Comparison of ENCODE assay signal across 4 worm cellular contexts in genomic region chrII:5781935-5782921, ce11.
A peak's percentile ranks its signal among the peaks of the same experiment; 100 is the strongest.
TF ChIP-seq lines count a peak whose summit lies in the region.

TSS of gene K05F1.6 (plus strand) at chrII:5782520.

TF ChIP-seq in whole organism, L2 larva, 48 proteins besides CTCF, POLR2A, EP300 and RAD21 (continues in another document):
- no peak for TF ChIP-seq ceh-16 (tag; optimal IDR thresholded peaks at IDR 0.05; lab: Kevin White, UChicago)
- TF ChIP-seq nhr-23 (tag; optimal IDR thresholded peaks at IDR 0.05; lab: Kevin White, UChicago), result no peak
- TF ChIP-seq R02D3.7 (tag; optimal IDR thresholded peaks at IDR 0.05; lab: Kevin White, UChicago), result no peak
- peak; percentile 48 for TF ChIP-seq lin-11 (tag; optimal IDR thresholded peaks at IDR 0.05; lab: Kevin White, UChicago)
- TF ChIP-seq sma-9 (GFP tag; optimal IDR thresholded peaks at IDR 0.05; lab: Kevin White, UChicago), result peak; percentile 62
- TF ChIP-seq sma-9 (tag; optimal IDR thresholded peaks at IDR 0.05; lab: Kevin White, UChicago), result no peak
- TF ChIP-seq skn-1 (tag; optimal IDR thresholded peaks at IDR 0.05; lab: Kevin White, UChicago), result no peak
- TF ChIP-seq snpc-4 (tag; optimal IDR thresholded peaks at IDR 0.05; lab: Kevin White, UChicago), result no peak
- TF ChIP-seq lin-13 (GFP tag; optimal IDR thresholded peaks at IDR 0.05; lab: Kevin White, UChicago), result peak; percentile 70
- peak; percentile 68 for TF ChIP-seq F13H6.1 (tag; optimal IDR thresholded peaks at IDR 0.05; lab: Kevin White, UChicago)
- TF ChIP-seq blmp-1 (tag; optimal IDR thresholded peaks at IDR 0.05; lab: Kevin White, UChicago; ENCODE audit: insufficient read depth), result no peak
- TF ChIP-seq unc-39 (tag; optimal IDR thresholded peaks at IDR 0.05; lab: Kevin White, UChicago), result no peak
- TF ChIP-seq dmd-4 (tag; optimal IDR thresholded peaks at IDR 0.05; lab: Kevin White, UChicago), result no peak
- no peak for TF ChIP-seq zag-1 (tag; optimal IDR thresholded peaks at IDR 0.05; lab: Kevin White, UChicago)
- peak; percentile 63 for TF ChIP-seq crh-2 (tag; optimal IDR thresholded peaks at IDR 0.05; lab: Kevin White, UChicago)
- TF ChIP-seq fos-1 (tag; optimal IDR thresholded peaks at IDR 0.05; lab: Kevin White, UChicago), result peak; percentile 29
- TF ChIP-seq ZK546.5 (tag; optimal IDR thresholded peaks at IDR 0.05; lab: Kevin White, UChicago), result no peak
- no peak for TF ChIP-seq aly-2 (tag; optimal IDR thresholded peaks at IDR 0.05; lab: Kevin White, UChicago)
- TF ChIP-seq mbf-1 (tag; optimal IDR thresholded peaks at IDR 0.05; lab: Kevin White, UChicago), result no peak
- no peak for TF ChIP-seq nhr-10 (tag; optimal IDR thresholded peaks at IDR 0.05; lab: Kevin White, UChicago)
- TF ChIP-seq elt-3 (tag; optimal IDR thresholded peaks at IDR 0.05; lab: Kevin White, UChicago), result no peak
- TF ChIP-seq nhr-21 (tag; optimal IDR thresholded peaks at IDR 0.05; lab: Kevin White, UChicago), result peak; percentile 65
- TF ChIP-seq unc-55 (GFP tag; optimal IDR thresholded peaks at IDR 0.05; lab: Kevin White, UChicago), result peak; percentile 10
- TF ChIP-seq egl-27 (tag; optimal IDR thresholded peaks at IDR 0.05; lab: Kevin White, UChicago), result no peak

TF ChIP-seq in whole organism, L4 larva, 104 proteins besides CTCF, POLR2A, EP300 and RAD21 (continues in another document):
- peak; percentile 60 for TF ChIP-seq dmd-6 (GFP tag; IDR thresholded peaks at IDR 0.05; lab: Robert Waterston, UW)
- TF ChIP-seq spr-3 (GFP tag; optimal IDR thresholded peaks at IDR 0.05; lab: Kevin White, UChicago), result peak; percentile 84
- TF ChIP-seq vab-7 (GFP tag; IDR thresholded peaks at IDR 0.05; lab: Robert Waterston, UW), result peak; percentile 88
- TF ChIP-seq saeg-2 (GFP tag; IDR thresholded peaks at IDR 0.05; lab: Robert Waterston, UW), result peak; percentile 81; the same call in 1 of the 2 replicates
- TF ChIP-seq nhr-76 (tag; optimal IDR thresholded peaks at IDR 0.05; lab: Kevin White, UChicago), result no peak
- TF ChIP-seq zfp-3 (GFP tag; conservative IDR thresholded peaks at IDR 0.05; lab: Robert Waterston, UW), result peak; percentile 80; the same call in 1 of the 2 replicates
- TF ChIP-seq set-16 (GFP tag; IDR thresholded peaks at IDR 0.05; lab: Robert Waterston, UW), result no peak; the same call in none of the 2 replicates
- TF ChIP-seq zfp-2 (tag; optimal IDR thresholded peaks at IDR 0.05; lab: Kevin White, UChicago), result peak; percentile 23
- peak; percentile 61; the same call in 1 of the 2 replicates for TF ChIP-seq mxl-2 (GFP tag; conservative IDR thresholded peaks at IDR 0.05; lab: Robert Waterston, UW)
- no peak for TF ChIP-seq snpc-4 (tag; optimal IDR thresholded peaks at IDR 0.05; lab: Kevin White, UChicago)
- TF ChIP-seq nhr-25 (tag; optimal IDR thresholded peaks at IDR 0.05; lab: Kevin White, UChicago; ENCODE audit: borderline replicate concordance, insufficient read depth), result no peak
- TF ChIP-seq nhr-10 (tag; optimal IDR thresholded peaks at IDR 0.05; lab: Kevin White, UChicago), result no peak
- no peak for TF ChIP-seq nhr-11 (tag; optimal IDR thresholded peaks at IDR 0.05; lab: Kevin White, UChicago)
- TF ChIP-seq nhr-111 (GFP tag; optimal IDR thresholded peaks at IDR 0.05; lab: Kevin White, UChicago), result peak; percentile 39
- TF ChIP-seq dve-1 (tag; optimal IDR thresholded peaks at IDR 0.05; lab: Kevin White, UChicago; ENCODE audit: insufficient read depth), result peak; percentile 69
- TF ChIP-seq R02D3.7 (tag; optimal IDR thresholded peaks at IDR 0.05; lab: Kevin White, UChicago), result no peak
- TF ChIP-seq lin-15B (tag; optimal IDR thresholded peaks at IDR 0.05; lab: Kevin White, UChicago), result no peak
- TF ChIP-seq lim-7 (GFP tag; IDR thresholded peaks at IDR 0.05; lab: Robert Waterston, UW), result peak; percentile 79
- TF ChIP-seq egl-27 (tag; optimal IDR thresholded peaks at IDR 0.05; lab: Kevin White, UChicago), result no peak
- TF ChIP-seq ZK546.5 (tag; optimal IDR thresholded peaks at IDR 0.05; lab: Kevin White, UChicago), result no peak
- TF ChIP-seq lin-38 (GFP tag; IDR thresholded peaks at IDR 0.05; lab: Robert Waterston, UW), result peak; percentile 79
- no peak for TF ChIP-seq ztf-7 (tag; optimal IDR thresholded peaks at IDR 0.05; lab: Kevin White, UChicago)
- no peak for TF ChIP-seq daf-19 (GFP tag; conservative IDR thresholded peaks at IDR 0.05; lab: Robert Waterston, UW)

TF ChIP-seq in whole organism, late embryonic, 69 proteins besides CTCF, POLR2A, EP300 and RAD21 (continues in another document):
- TF ChIP-seq fkh-10 (GFP tag; optimal IDR thresholded peaks at IDR 0.05; lab: Kevin White, UChicago) (no peak), ceh-45 (GFP tag; IDR thresholded peaks at IDR 0.05; lab: Robert Waterston, UW) (peak; percentile 65; the same call in 1 of the 2 replicates), ceh-30 (tag; optimal IDR thresholded peaks at IDR 0.05; lab: Kevin White, UChicago) (no peak), ztf-16 (tag; optimal IDR thresholded peaks at IDR 0.05; lab: Kevin White, UChicago) (peak; percentile 86), pros-1 (tag; optimal IDR thresholded peaks at IDR 0.05; lab: Kevin White, UChicago) (no peak), hlh-6 (tag; optimal IDR thresholded peaks at IDR 0.05; lab: Kevin White, UChicago) (peak; percentile 68), hlh-13 (GFP tag; optimal IDR thresholded peaks at IDR 0.05; lab: Kevin White, UChicago) (peak; percentile 39), nfya-1 (tag; optimal IDR thresholded peaks at IDR 0.05; lab: Kevin White, UChicago) (peak; percentile 40), ceh-9 (tag; optimal IDR thresholded peaks at IDR 0.05; lab: Kevin White, UChicago) (peak; percentile 61), lin-11 (tag; optimal IDR thresholded peaks at IDR 0.05; lab: Kevin White, UChicago) (peak; percentile 29), pax-1 (tag; optimal IDR thresholded peaks at IDR 0.05; lab: Kevin White, UChicago) (no peak), T23F11.4 (GFP tag; optimal IDR thresholded peaks at IDR 0.05; lab: Kevin White, UChicago) (peak; percentile 66), ceh-2 (tag; optimal IDR thresholded peaks at IDR 0.05; lab: Kevin White, UChicago) (peak; percentile 34), ceh-19 (GFP tag; optimal IDR thresholded peaks at IDR 0.05; lab: Kevin White, UChicago) (peak; percentile 73), C08G9.2 (tag; optimal IDR thresholded peaks at IDR 0.05; lab: Kevin White, UChicago) (peak; percentile 54), madf-2 (tag; optimal IDR thresholded peaks at IDR 0.05; lab: Kevin White, UChicago) (no peak), elt-2 (tag; optimal IDR thresholded peaks at IDR 0.05; lab: Kevin White, UChicago) (peak; percentile 90), ets-4 (tag; optimal IDR thresholded peaks at IDR 0.05; lab: Kevin White, UChicago) (peak; percentile 6), Y22D7AL.16 (tag; optimal IDR thresholded peaks at IDR 0.05; lab: Kevin White, UChicago) (peak; percentile 53), ceh-24 (tag; optimal IDR thresholded peaks at IDR 0.05; lab: Kevin White, UChicago) (peak; percentile 17), nhr-11 (tag; optimal IDR thresholded peaks at IDR 0.05; lab: Kevin White, UChicago) (no peak), ceh-14 (tag; optimal IDR thresholded peaks at IDR 0.05; lab: Kevin White, UChicago) (peak; percentile 57), ceh-31 (tag; optimal IDR thresholded peaks at IDR 0.05; lab: Kevin White, UChicago) (peak; percentile 44), F13H6.1 (tag; optimal IDR thresholded peaks at IDR 0.05; lab: Kevin White, UChicago) (peak; percentile 5), C38D4.7 (GFP tag; optimal IDR thresholded peaks at IDR 0.05; lab: Kevin White, UChicago) (peak; percentile 67), ama-1 (optimal IDR thresholded peaks at IDR 0.05; lab: Kevin White, UChicago) (no peak)

TF ChIP-seq in whole organism, mixed stage, embryonic, 35 proteins besides CTCF, POLR2A, EP300 and RAD21 (continues in another document):
- no peak for TF ChIP-seq unc-39 (tag; optimal IDR thresholded peaks at IDR 0.05; lab: Kevin White, UChicago)
- no peak for TF ChIP-seq elt-3 (tag; optimal IDR thresholded peaks at IDR 0.05; lab: Kevin White, UChicago)
- TF ChIP-seq nhr-12 (tag; optimal IDR thresholded peaks at IDR 0.05; lab: Kevin White, UChicago), result no peak
- TF ChIP-seq mls-2 (tag; optimal IDR thresholded peaks at IDR 0.05; lab: Kevin White, UChicago), result peak; percentile 72
- TF ChIP-seq lsy-2 (tag; optimal IDR thresholded peaks at IDR 0.05; lab: Kevin White, UChicago), result no peak
- TF ChIP-seq mab-5 (tag; optimal IDR thresholded peaks at IDR 0.05; lab: Kevin White, UChicago), result no peak
- no peak for TF ChIP-seq nhr-2 (tag; optimal IDR thresholded peaks at IDR 0.05; lab: Kevin White, UChicago)
- no peak for TF ChIP-seq ztf-11 (tag; optimal IDR thresholded peaks at IDR 0.05; lab: Kevin White, UChicago)
- peak; percentile 44 for TF ChIP-seq bed-3 (GFP tag; optimal IDR thresholded peaks at IDR 0.05; lab: Kevin White, UChicago)
- peak; percentile 36 for TF ChIP-seq tbx-8 (GFP tag; optimal IDR thresholded peaks at IDR 0.05; lab: Kevin White, UChicago)
- no peak for TF ChIP-seq unc-62 (GFP tag; optimal IDR thresholded peaks at IDR 0.05; lab: Kevin White, UChicago)
- peak; percentile 10 for TF ChIP-seq ceh-43 (GFP tag; optimal IDR thresholded peaks at IDR 0.05; lab: Kevin White, UChicago)
- TF ChIP-seq blmp-1 (tag; optimal IDR thresholded peaks at IDR 0.05; lab: Kevin White, UChicago), result no peak
- TF ChIP-seq snpc-4 (tag; optimal IDR thresholded peaks at IDR 0.05; lab: Kevin White, UChicago), result no peak
- peak; percentile 69 for TF ChIP-seq drap-1 (GFP tag; optimal IDR thresholded peaks at IDR 0.05; lab: Kevin White, UChicago)
- peak; percentile 64 for TF ChIP-seq cnd-1 (tag; optimal IDR thresholded peaks at IDR 0.05; lab: Kevin White, UChicago)
- TF ChIP-seq flh-1 (GFP tag; optimal IDR thresholded peaks at IDR 0.05; lab: Kevin White, UChicago), result peak; percentile 52
- TF ChIP-seq ham-2 (GFP tag; optimal IDR thresholded peaks at IDR 0.05; lab: Kevin White, UChicago), result peak; percentile 76
- no peak for TF ChIP-seq elt-1 (tag; optimal IDR thresholded peaks at IDR 0.05; lab: Kevin White, UChicago; ENCODE audit: borderline replicate concordance, insufficient read depth)
- TF ChIP-seq sptf-1 (tag; optimal IDR thresholded peaks at IDR 0.05; lab: Kevin White, UChicago), result peak; percentile 81
- peak; percentile 89 for TF ChIP-seq unc-120 (tag; optimal IDR thresholded peaks at IDR 0.05; lab: Kevin White, UChicago; ENCODE audit: poor library complexity, severe bottlenecking)
- peak; percentile 12 for TF ChIP-seq lin-13 (tag; optimal IDR thresholded peaks at IDR 0.05; lab: Kevin White, UChicago)
- TF ChIP-seq pha-4 (tag; optimal IDR thresholded peaks at IDR 0.05; lab: Kevin White, UChicago), result peak; percentile 16
- TF ChIP-seq nhr-237 (tag; optimal IDR thresholded peaks at IDR 0.05; lab: Kevin White, UChicago), result no peak
- TF ChIP-seq hlh-1 (tag; optimal IDR thresholded peaks at IDR 0.05; lab: Kevin White, UChicago), result peak; percentile 10
- no peak for TF ChIP-seq ceh-39 (tag; optimal IDR thresholded peaks at IDR 0.05; lab: Kevin White, UChicago)
- TF ChIP-seq nhr-28 (tag; optimal IDR thresholded peaks at IDR 0.05; lab: Kevin White, UChicago), result no peak
- TF ChIP-seq zip-8 (tag; optimal IDR thresholded peaks at IDR 0.05; lab: Kevin White, UChicago), result no peak
- TF ChIP-seq ces-1 (GFP tag; optimal IDR thresholded peaks at IDR 0.05; lab: Kevin White, UChicago), result no peak
- no peak for TF ChIP-seq mep-1 (tag; optimal IDR thresholded peaks at IDR 0.05; lab: Kevin White, UChicago)
